Fruit fly (Drosophila melanogaster): Measurements from ENCODE around the gene Atg3.

dm6 chr3L:18761728-18762127 lies 13.2 kb downstream of the Atg3 start:
- TF ChIP-seq CG8478 (optimal IDR thresholded peaks at IDR 0.05) (no peak), CTCF (optimal IDR thresholded peaks at IDR 0.05) (no peak)
